Worm (Caenorhabditis elegans): ENCODE data around the gene F56H9.2.

The F56H9.2 gene

DNA sequence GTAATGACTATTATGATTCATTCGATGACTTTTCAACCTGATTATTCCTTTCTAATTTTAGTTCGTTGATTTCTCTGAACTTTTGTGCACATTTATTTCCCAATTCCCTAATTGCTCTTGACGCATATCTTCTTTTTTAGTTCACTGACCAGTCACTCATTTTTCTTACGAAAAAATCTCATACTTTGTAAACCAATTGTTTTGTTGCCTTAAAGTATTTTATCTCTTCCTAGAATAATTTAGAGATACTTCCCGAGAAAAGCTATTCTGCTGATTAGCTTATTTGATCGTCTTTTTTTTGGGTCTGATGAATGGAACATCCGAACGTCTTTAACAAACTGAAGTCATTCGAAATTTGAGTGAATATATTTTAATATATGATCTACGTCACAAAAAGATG, 41.8 kb downstream of the F56H9.2 start:
- TF ChIP-seq lin-39 (tag; optimal IDR thresholded peaks at IDR 0.05), result no peak
- TF ChIP-seq mab-5 (tag; optimal IDR thresholded peaks at IDR 0.05), result no peak
- TF ChIP-seq nhr-23 (tag; optimal IDR thresholded peaks at IDR 0.05), result no peak
- no peak for TF ChIP-seq fos-1 (tag; optimal IDR thresholded peaks at IDR 0.05)
- TF ChIP-seq sma-3 (GFP tag; optimal IDR thresholded peaks at IDR 0.05), result no peak
- TF ChIP-seq ceh-82 (tag; optimal IDR thresholded peaks at IDR 0.05), result no peak
- TF ChIP-seq nhr-129 (tag; optimal IDR thresholded peaks at IDR 0.05), result no peak
- no peak for TF ChIP-seq aly-2 (tag; optimal IDR thresholded peaks at IDR 0.05)

DNA sequence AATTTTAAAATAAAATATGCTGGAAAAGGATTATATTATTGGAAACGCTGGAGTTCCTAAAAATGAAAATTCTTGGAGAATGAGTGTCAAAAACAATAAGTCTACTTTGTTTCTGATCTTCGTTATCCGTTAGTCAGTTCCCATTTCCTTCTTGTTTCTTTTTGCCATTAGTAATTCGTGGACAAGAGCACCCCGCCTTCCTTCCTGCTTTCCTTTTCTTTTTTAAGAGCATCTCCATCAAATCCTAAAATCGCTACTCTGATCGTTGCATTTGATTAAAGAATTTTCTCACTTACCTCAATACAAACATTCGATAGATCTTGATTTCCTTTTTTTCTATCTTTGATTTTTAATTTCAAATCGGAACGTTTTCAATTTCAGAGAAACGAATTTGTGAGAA, 42.3 kb downstream of the F56H9.2 start, which contains the start of gene frpr-15:
Gene frpr-15 (plus strand): TSS at position 301 of the 400 bp plus-strand sequence.
- TF ChIP-seq peb-1 (tag; optimal IDR thresholded peaks at IDR 0.05), result no peak
- no peak for TF ChIP-seq mbf-1 (tag; optimal IDR thresholded peaks at IDR 0.05)
- TF ChIP-seq elt-1 (tag; optimal IDR thresholded peaks at IDR 0.05), result no peak
- TF ChIP-seq snpc-4 (tag; optimal IDR thresholded peaks at IDR 0.05), result no peak
- TF ChIP-seq crh-2 (tag; optimal IDR thresholded peaks at IDR 0.05), result no peak
- no peak for TF ChIP-seq ztf-11 (tag; optimal IDR thresholded peaks at IDR 0.05)
- no peak for TF ChIP-seq sem-4 (tag; optimal IDR thresholded peaks at IDR 0.05)

DNA sequence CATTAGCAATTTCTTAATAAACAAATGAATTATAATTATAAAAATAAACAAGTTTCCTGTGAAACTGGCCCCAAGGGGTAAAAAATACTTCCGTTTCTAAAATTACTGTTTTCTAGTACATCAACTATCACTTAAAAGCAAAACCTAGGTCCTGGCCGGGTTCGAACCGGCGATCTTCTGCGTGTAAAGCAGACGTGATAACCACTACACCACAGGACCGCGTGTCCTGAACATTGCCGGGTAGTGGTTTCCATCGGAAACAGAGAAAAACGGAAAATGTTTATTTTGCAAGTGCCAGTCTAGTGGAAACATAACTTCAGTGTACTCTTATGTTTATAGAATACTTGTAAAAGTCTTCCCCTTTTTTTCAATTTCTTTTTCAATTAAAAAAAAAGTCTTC, 45.7 kb downstream of the F56H9.2 start:
- TF ChIP-seq nhr-77 (tag; optimal IDR thresholded peaks at IDR 0.05) (no peak), fos-1 (tag; optimal IDR thresholded peaks at IDR 0.05) (peak; percentile 3)
